Worm (Caenorhabditis elegans): ENCODE data around the gene epg-7.

- TF ChIP-seq hmg-4 (GFP tag; optimal IDR thresholded peaks at IDR 0.05) (no peak), ama-1 (optimal IDR thresholded peaks at IDR 0.05) (no peak), sea-1 (GFP tag; conservative IDR thresholded peaks at IDR 0.05) (no peak), aly-1 (tag; optimal IDR thresholded peaks at IDR 0.05) (no peak), flt-1 (GFP tag; IDR thresholded peaks at IDR 0.05) (no peak), ceh-36 (tag; optimal IDR thresholded peaks at IDR 0.05) (no peak), B0310.2 (tag; optimal IDR thresholded peaks at IDR 0.05) (no peak), tbx-11 (GFP tag; IDR thresholded peaks at IDR 0.05) (no peak), hmbx-1 (tag; optimal IDR thresholded peaks at IDR 0.05) (no peak), tra-4 (tag; optimal IDR thresholded peaks at IDR 0.05) (no peak), tbx-37 (GFP tag; conservative IDR thresholded peaks at IDR 0.05) (no peak)
Observed at ce11 chrX:7284724-7285184, 49.8 kb upstream of the epg-7 start.

Data from whole organism, early embryonic.